Worm (Caenorhabditis elegans): ENCODE data around the gene fbxa-18.

ce11 chrV:16114237-16114636 lies 28.2 kb upstream of the fbxa-18 start, which contains the start of gene srxa-16:
- no peak for TF ChIP-seq flt-1 (GFP tag; IDR thresholded peaks at IDR 0.05)
- TF ChIP-seq T22C8.4 (GFP tag; IDR thresholded peaks at IDR 0.05): no peak
- TF ChIP-seq ztf-23 (GFP tag; IDR thresholded peaks at IDR 0.05): no peak
- no peak for TF ChIP-seq cog-1 (tag; optimal IDR thresholded peaks at IDR 0.05)
- TF ChIP-seq ref-1 (GFP tag; conservative IDR thresholded peaks at IDR 0.05): no peak
- TF ChIP-seq klf-2 (GFP tag; conservative IDR thresholded peaks at IDR 0.05): no peak
- no peak for TF ChIP-seq med-1 (GFP tag; optimal IDR thresholded peaks at IDR 0.05; ENCODE audit: insufficient read depth)
- no peak for TF ChIP-seq tab-1 (GFP tag; IDR thresholded peaks at IDR 0.05)
- no peak for TF ChIP-seq ztf-29 (GFP tag; IDR thresholded peaks at IDR 0.05)
